Fruit fly (Drosophila melanogaster) whole organism, embryonic: ENCODE measurements around the gene CG43251.

Source experiments
- Antp ChIP-seq: fragments of 200-800 bp; sonication (Bioruptor generic); optimal IDR thresholded peaks from 3 replicates; lab custom pipeline; 2016; ENCODE audit warnings: missing biosample characterization, missing genetic modification characterization
- B-H1 ChIP-seq: fragments of 200-800 bp; sonication (Bioruptor generic); IDR thresholded peaks from 3 replicates; pipeline ENCODE4 v1.3.6; 2022; ENCODE audit warnings: missing biosample characterization, missing genetic modification characterization
- Blimp-1 ChIP-seq: fragments of 200-800 bp; sonication (Bioruptor generic); optimal IDR thresholded peaks from 3 replicates; lab custom pipeline; 2018; ENCODE audit warnings: missing biosample characterization, missing genetic modification characterization, mild to moderate bottlenecking, moderate library complexity, missing genetic modification reagents
- CG11093 ChIP-seq: fragments of 200-800 bp; sonication (Bioruptor generic); IDR thresholded peaks from 3 replicates; pipeline ENCODE4 v1.3.6; 2022; ENCODE audit warnings: missing biosample characterization, missing genetic modification characterization
- CG11247 ChIP-seq: fragments of 200-800 bp; sonication (Bioruptor generic); IDR thresholded peaks from 2 replicates; pipeline ENCODE4 v1.3.6; 2022; ENCODE audit warnings: missing biosample characterization, missing genetic modification characterization
- CG12219 ChIP-seq: fragments of 200-800 bp; sonication (Bioruptor generic); optimal IDR thresholded peaks from 3 replicates; lab custom pipeline; 2018; ENCODE audit warnings: missing biosample characterization, mild to moderate bottlenecking, missing genetic modification characterization
- CG13624 ChIP-seq: fragments of 200-800 bp; sonication (Bioruptor generic); optimal IDR thresholded peaks from 2 replicates; lab custom pipeline; 2016; ENCODE audit warnings: missing biosample characterization, missing genetic modification characterization
- CG13775 ChIP-seq: fragments of 200-800 bp; sonication (Bioruptor generic); optimal IDR thresholded peaks from 3 replicates; lab custom pipeline; 2017; ENCODE audit warnings: missing biosample characterization, mild to moderate bottlenecking, missing genetic modification characterization
- CG15696 ChIP-seq: fragments of 200-800 bp; sonication (Bioruptor generic); optimal IDR thresholded peaks from 2 replicates; lab custom pipeline; 2019; ENCODE audit warnings: missing biosample characterization, mild to moderate bottlenecking, missing genetic modification characterization, moderate library complexity
- CG2199 ChIP-seq: fragments of 200-800 bp; sonication (Bioruptor generic); IDR thresholded peaks from 3 replicates; pipeline ENCODE4 v1.3.6; 2022; ENCODE audit warnings: missing biosample characterization, missing genetic modification characterization
- CG2889 ChIP-seq: fragments of 200-800 bp; sonication (Bioruptor generic); IDR thresholded peaks from 3 replicates; pipeline ENCODE4 v1.3.6; 2022; ENCODE audit warnings: missing biosample characterization, missing genetic modification characterization
- CG31224 ChIP-seq: fragments of 200-800 bp; sonication (Bioruptor generic); IDR thresholded peaks from 2 replicates; pipeline ENCODE4 v1.3.6; 2022; ENCODE audit warnings: missing biosample characterization, missing genetic modification characterization
- CG3847 ChIP-seq: fragments of 200-800 bp; sonication (Bioruptor generic); IDR thresholded peaks from 2 replicates; pipeline ENCODE4 v1.3.6; 2022; ENCODE audit warnings: missing biosample characterization, missing genetic modification characterization
- CG4424 ChIP-seq: fragments of 200-800 bp; sonication (Bioruptor generic); optimal IDR thresholded peaks from 3 replicates; lab custom pipeline; 2016; ENCODE audit warnings: missing biosample characterization, missing genetic modification characterization
- CG4707 ChIP-seq: fragments of 200-800 bp; sonication (Bioruptor generic); optimal IDR thresholded peaks from 2 replicates; lab custom pipeline; 2018; ENCODE audit warnings: missing biosample characterization, mild to moderate bottlenecking, missing genetic modification characterization, moderate library complexity
- CG6765 ChIP-seq: fragments of 200-800 bp; sonication (Bioruptor generic); optimal IDR thresholded peaks from 3 replicates; lab custom pipeline; 2017; ENCODE audit warnings: missing biosample characterization, mild to moderate bottlenecking, missing genetic modification characterization
- CG7745 ChIP-seq: fragments of 200-800 bp; sonication (Bioruptor generic); optimal IDR thresholded peaks from 2 replicates; lab custom pipeline; 2018; ENCODE audit warnings: missing biosample characterization, mild to moderate bottlenecking, missing genetic modification characterization, moderate library complexity
- CG7987 ChIP-seq: fragments of 200-800 bp; sonication (Bioruptor generic); optimal IDR thresholded peaks from 2 replicates; lab custom pipeline; 2018; ENCODE audit warnings: missing biosample characterization, mild to moderate bottlenecking, missing genetic modification characterization, moderate library complexity
- D19A ChIP-seq: fragments of 200-800 bp; optimal IDR thresholded peaks from 3 replicates; lab custom pipeline; 2019; ENCODE audit warnings: missing biosample characterization, mild to moderate bottlenecking, missing genetic modification characterization, moderate library complexity
- Dbx ChIP-seq: fragments of 200-800 bp; sonication (Bioruptor generic); IDR thresholded peaks from 3 replicates; pipeline ENCODE4 v1.3.6; 2022; ENCODE audit warnings: missing biosample characterization, missing genetic modification characterization
- ERR ChIP-seq: fragments of 200-800 bp; sonication (Bioruptor generic); optimal IDR thresholded peaks from 2 replicates; lab custom pipeline; 2016; ENCODE audit warnings: missing biosample characterization, missing genetic modification characterization
- HLHmδ ChIP-seq: fragments of 200-800 bp; sonication (Bioruptor generic); optimal IDR thresholded peaks from 2 replicates; lab custom pipeline; 2018; ENCODE audit warnings: missing biosample characterization, mild to moderate bottlenecking, missing genetic modification characterization, moderate library complexity
- Kr ChIP-seq: fragments of 200-800 bp; sonication (Bioruptor generic); optimal IDR thresholded peaks from 2 replicates; lab custom pipeline; 2017; ENCODE audit warnings: missing biosample characterization, mild to moderate bottlenecking, missing genetic modification characterization
- Meics ChIP-seq: fragments of 200-800 bp; sonication (Bioruptor generic); optimal IDR thresholded peaks from 2 replicates; lab custom pipeline; 2017; ENCODE audit warnings: missing biosample characterization, mild to moderate bottlenecking, missing genetic modification characterization
- Ravus ChIP-seq: fragments of 200-800 bp; sonication (Bioruptor generic); IDR thresholded peaks from 2 replicates; pipeline ENCODE4 v1.3.6; 2022; ENCODE audit warnings: missing biosample characterization, missing genetic modification characterization
- Rfx ChIP-seq: fragments of 200-800 bp; sonication (Bioruptor generic); IDR thresholded peaks from 2 replicates; pipeline ENCODE4 v1.3.6; 2022; ENCODE audit warnings: missing biosample characterization, missing genetic modification characterization
- Vsx1 ChIP-seq: fragments of 200-800 bp; sonication (Bioruptor generic); optimal IDR thresholded peaks from 2 replicates; lab custom pipeline; 2017; ENCODE audit warnings: missing biosample characterization, mild to moderate bottlenecking, missing genetic modification characterization, missing genetic modification reagents
- caup ChIP-seq: fragments of 200-800 bp; sonication (Bioruptor generic); optimal IDR thresholded peaks from 3 replicates; lab custom pipeline; 2017; ENCODE audit warnings: missing biosample characterization, mild to moderate bottlenecking, missing genetic modification characterization, moderate library complexity; ENCODE audit not compliant: severe bottlenecking
- cwo ChIP-seq: fragments of 200-800 bp; sonication (Bioruptor generic); optimal IDR thresholded peaks from 3 replicates; lab custom pipeline; 2017; ENCODE audit warnings: missing biosample characterization, missing genetic modification characterization, mild to moderate bottlenecking, moderate library complexity, missing genetic modification reagents
- dimm ChIP-seq: fragments of 200-800 bp; sonication (Bioruptor generic); IDR thresholded peaks from 2 replicates; pipeline ENCODE4 v1.3.6; 2022; ENCODE audit warnings: missing biosample characterization, missing genetic modification characterization
- disco-r ChIP-seq: fragments of 200-800 bp; sonication (Bioruptor generic); optimal IDR thresholded peaks from 2 replicates; lab custom pipeline; 2016; ENCODE audit warnings: missing biosample characterization, missing genetic modification characterization
- emc ChIP-seq: fragments of 200-800 bp; sonication (Bioruptor generic); optimal IDR thresholded peaks from 2 replicates; lab custom pipeline; 2016; ENCODE audit warnings: missing biosample characterization, missing genetic modification characterization
- gfzf ChIP-seq: fragments of 200-800 bp; sonication (Bioruptor generic); optimal IDR thresholded peaks from 2 replicates; lab custom pipeline; 2016; ENCODE audit warnings: missing biosample characterization, mild to moderate bottlenecking, missing genetic modification characterization, moderate library complexity
- hb ChIP-seq: fragments of 200-800 bp; sonication (Bioruptor generic); IDR thresholded peaks from 3 replicates; pipeline ENCODE4 v1.3.6; 2022; ENCODE audit warnings: missing biosample characterization, missing genetic modification characterization; ENCODE audit not compliant: partially characterized antibody
- her ChIP-seq: fragments of 200-800 bp; sonication (Bioruptor generic); optimal IDR thresholded peaks from 2 replicates; lab custom pipeline; 2016; ENCODE audit warnings: missing biosample characterization, missing genetic modification characterization
- hkb ChIP-seq, 2 experiments: fragments of 200-800 bp in 1 of 2; fragments of >200 bp in 1 of 2; sonication (Bioruptor generic) in 1 of 2; IDR thresholded peaks in 1 of 2; optimal IDR thresholded peaks in 1 of 2; 2 replicates each; pipeline versions ENCODE4 v1.3.6 to Lab custom; 2017 to 2022; ENCODE audit warnings: missing biosample characterization in 1 of 2, missing genetic modification characterization in 1 of 2
- jigr1 ChIP-seq: fragments of 200-800 bp; sonication (Bioruptor generic); IDR thresholded peaks from 3 replicates; pipeline ENCODE4 v1.3.6; 2022; ENCODE audit warnings: missing biosample characterization, missing genetic modification characterization
- knrl ChIP-seq: fragments of 200-800 bp; sonication (Bioruptor generic); IDR thresholded peaks from 3 replicates; pipeline ENCODE4 v1.3.6; 2022; ENCODE audit warnings: missing biosample characterization, missing genetic modification characterization; ENCODE audit not compliant: partially characterized antibody
- lmd ChIP-seq: fragments of 200-800 bp; sonication (Bioruptor generic); IDR thresholded peaks from 2 replicates; pipeline ENCODE4 v1.3.6; 2022; ENCODE audit warnings: missing biosample characterization, missing genetic modification characterization
- nom ChIP-seq: fragments of 200-800 bp; sonication (Bioruptor generic); optimal IDR thresholded peaks from 2 replicates; lab custom pipeline; 2017; ENCODE audit warnings: missing biosample characterization, missing genetic modification characterization, mild to moderate bottlenecking, moderate library complexity, missing genetic modification reagents
- pfk ChIP-seq: fragments of 200-800 bp; sonication (Bioruptor generic); optimal IDR thresholded peaks from 2 replicates; lab custom pipeline; 2018; ENCODE audit warnings: missing biosample characterization, mild to moderate bottlenecking, missing genetic modification characterization, moderate library complexity
- pita ChIP-seq: fragments of 200-800 bp; sonication (Bioruptor generic); optimal IDR thresholded peaks from 2 replicates; lab custom pipeline; 2017; ENCODE audit warnings: missing biosample characterization, mild to moderate bottlenecking, missing genetic modification characterization
- sens ChIP-seq: fragments of 200-800 bp; sonication (Bioruptor generic); peaks from one replicate; lab custom pipeline; 2016; ENCODE audit warnings: missing biosample characterization, missing genetic modification characterization
- sens-2 ChIP-seq: fragments of 200-800 bp; sonication (Bioruptor generic); IDR thresholded peaks from 2 replicates; pipeline ENCODE4 v1.3.6; 2022; ENCODE audit warnings: missing biosample characterization, missing genetic modification characterization
- slp2 ChIP-seq: fragments of 200-800 bp; sonication (Bioruptor generic); optimal IDR thresholded peaks from 2 replicates; lab custom pipeline; 2016; ENCODE audit warnings: missing biosample characterization, missing genetic modification characterization
- sqz ChIP-seq: fragments of 200-800 bp; sonication (Bioruptor generic); optimal IDR thresholded peaks from 3 replicates; lab custom pipeline; 2018; ENCODE audit warnings: missing biosample characterization, mild to moderate bottlenecking, missing genetic modification characterization
- tin ChIP-seq: fragments of 200-800 bp; sonication (Bioruptor generic); optimal IDR thresholded peaks from 3 replicates; lab custom pipeline; 2016; ENCODE audit warnings: missing biosample characterization, missing genetic modification characterization
- tll ChIP-seq, 2 experiments: fragments of 200-800 bp in 1 of 2; fragments of >200 bp in 1 of 2; sonication (Bioruptor generic) in 1 of 2; optimal IDR thresholded peaks; 2 replicates each; lab custom pipeline; 2017 to 2019; ENCODE audit warnings: missing biosample characterization in 2 of 2, missing genetic modification characterization in 2 of 2, mild to moderate bottlenecking in 1 of 2, moderate library complexity in 1 of 2
- ttk ChIP-seq: fragments of 200-800 bp; sonication (Bioruptor generic); IDR thresholded peaks from 2 replicates; pipeline ENCODE4 v2.1.2; 2022; ENCODE audit warnings: missing biosample characterization, missing genetic modification characterization

The CG43251 gene

DNA sequence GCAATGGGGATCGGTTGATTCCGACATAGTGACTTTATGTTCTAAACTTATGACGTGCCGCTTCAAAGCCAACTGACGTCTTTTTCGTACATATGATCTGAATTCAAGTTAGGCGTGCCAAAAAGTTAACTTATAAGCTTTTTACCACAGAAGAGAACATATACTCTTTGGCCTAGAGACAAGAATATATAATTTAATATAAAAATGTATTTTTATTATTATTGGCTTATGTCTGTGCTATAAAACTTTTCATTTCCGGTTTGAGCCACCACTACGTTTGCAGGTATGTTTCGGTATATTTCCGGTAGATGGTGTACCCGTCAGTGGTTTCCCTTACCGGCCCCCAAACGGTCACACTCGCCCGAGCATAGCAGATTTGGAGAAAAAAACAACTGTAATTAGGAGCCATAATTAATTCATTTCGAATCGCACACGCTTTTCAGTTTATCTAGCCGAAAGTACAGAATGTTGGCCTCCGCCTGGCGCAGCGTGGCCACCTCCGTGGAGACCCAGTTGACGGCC is 39.7 kb downstream of the CG43251 start, which contains the start of the genes CG3698 and tzn (continued):
- peak; percentile 97 for TF ChIP-seq CG13775 (GFP tag; lab: Kevin White, UChicago)
- peak; percentile 92 for TF ChIP-seq HLHmδ (GFP tag; lab: Kevin White, UChicago)
- peak; percentile 95 for TF ChIP-seq sens-2 (GFP tag; lab: Robert Waterston, UW)
- TF ChIP-seq hb (GFP tag; lab: Robert Waterston, UW): no peak
- TF ChIP-seq ttk (GFP tag; lab: Robert Waterston, UW): peak; percentile 94
- TF ChIP-seq CG7987 (GFP tag; lab: Kevin White, UChicago): peak; percentile 99
- peak; percentile 46 for TF ChIP-seq ERR
- peak; percentile 93 for TF ChIP-seq CG3847 (GFP tag; lab: Robert Waterston, UW)
- peak; percentile 97 for TF ChIP-seq CG6765 (GFP tag; lab: Kevin White, UChicago)
- peak; percentile 87 for TF ChIP-seq B-H1 (GFP tag; lab: Robert Waterston, UW)
- peak; percentile 72 for TF ChIP-seq CG15696 (tag; lab: Kevin White, UChicago)
- TF ChIP-seq nom (GFP tag; lab: Kevin White, UChicago): no peak
- TF ChIP-seq Dbx (GFP tag; lab: Robert Waterston, UW): peak; percentile 93
- peak; percentile 83 for TF ChIP-seq dimm (GFP tag; lab: Robert Waterston, UW)
- peak; percentile 69 for TF ChIP-seq Antp
- peak; percentile 88 for TF ChIP-seq CG12219
- no peak for TF ChIP-seq Blimp-1
- peak; percentile 84 for TF ChIP-seq CG13624 (GFP tag; lab: Kevin White, UChicago)
- peak; percentile 85 for TF ChIP-seq slp2 (GFP tag; lab: Kevin White, UChicago)
- TF ChIP-seq tll (GFP tag; optimal IDR thresholded peaks at IDR 0.05; lab: Kevin White, UChicago): peak in 1 of 2 experiments; percentile 61
- no peak for TF ChIP-seq cwo (GFP tag; lab: Kevin White, UChicago)
- TF ChIP-seq sqz (GFP tag; lab: Kevin White, UChicago): no peak
- peak; percentile 97 for TF ChIP-seq Meics (GFP tag; lab: Kevin White, UChicago)
- TF ChIP-seq jigr1 (GFP tag; lab: Robert Waterston, UW): 0 out of 3 replicates have a peak, but pooled peaks have one; percentile 35
- peak; percentile 98 for TF ChIP-seq caup (GFP tag; lab: Kevin White, UChicago)
- TF ChIP-seq her (GFP tag; lab: Kevin White, UChicago): peak; percentile 79
- TF ChIP-seq CG4424 (GFP tag; lab: Kevin White, UChicago): peak; percentile 95
- TF ChIP-seq Ravus (GFP tag; lab: Robert Waterston, UW): peak; percentile 75
- TF ChIP-seq pita (GFP tag; lab: Kevin White, UChicago): peak; percentile 85
- peak; percentile 91 for TF ChIP-seq CG11247
- TF ChIP-seq emc: peak; percentile 82
- peak; percentile 97 for TF ChIP-seq CG2199 (GFP tag; lab: Robert Waterston, UW)
- peak; percentile 85 for TF ChIP-seq gfzf
- TF ChIP-seq CG4707 (GFP tag; lab: Kevin White, UChicago): peak; percentile 88
- TF ChIP-seq Rfx (GFP tag; lab: Robert Waterston, UW): peak; percentile 97
- TF ChIP-seq CG2889 (GFP tag; lab: Robert Waterston, UW): peak; percentile 84
- TF ChIP-seq knrl: no peak; the same call in 2 of the 3 replicates
- no peak for TF ChIP-seq hkb (optimal IDR thresholded peaks at IDR 0.05; lab: Kevin White, UChicago)
- TF ChIP-seq hkb (GFP tag; IDR thresholded peaks at IDR 0.05; lab: Robert Waterston, UW): peak; percentile 93
- peak; percentile 82 for TF ChIP-seq pfk (GFP tag; lab: Kevin White, UChicago)
- TF ChIP-seq CG31224: peak; percentile 89
- peak; percentile 89 for TF ChIP-seq tin
- TF ChIP-seq CG11093 (GFP tag; lab: Robert Waterston, UW): no peak; the same call in 2 of the 3 replicates
- peak; percentile 81 for TF ChIP-seq Kr (GFP tag; lab: Kevin White, UChicago)
- peak; percentile 71 for TF ChIP-seq D19A (tag; lab: Kevin White, UChicago)
- TF ChIP-seq disco-r (GFP tag; lab: Kevin White, UChicago): peak; percentile 80
- no peak for TF ChIP-seq CG7745
- peak; percentile 87 for TF ChIP-seq lmd (GFP tag; lab: Robert Waterston, UW)
- TF ChIP-seq sens (GFP tag; lab: Kevin White, UChicago): peak; percentile 92
- TF ChIP-seq Vsx1 (GFP tag; lab: Kevin White, UChicago): no peak
